Fruit fly (Drosophila melanogaster): ENCODE results near the gene Rpn5.
A peak's percentile ranks its signal among the peaks of the same experiment; 100 is the strongest.

Gene Rpn5

DNA sequence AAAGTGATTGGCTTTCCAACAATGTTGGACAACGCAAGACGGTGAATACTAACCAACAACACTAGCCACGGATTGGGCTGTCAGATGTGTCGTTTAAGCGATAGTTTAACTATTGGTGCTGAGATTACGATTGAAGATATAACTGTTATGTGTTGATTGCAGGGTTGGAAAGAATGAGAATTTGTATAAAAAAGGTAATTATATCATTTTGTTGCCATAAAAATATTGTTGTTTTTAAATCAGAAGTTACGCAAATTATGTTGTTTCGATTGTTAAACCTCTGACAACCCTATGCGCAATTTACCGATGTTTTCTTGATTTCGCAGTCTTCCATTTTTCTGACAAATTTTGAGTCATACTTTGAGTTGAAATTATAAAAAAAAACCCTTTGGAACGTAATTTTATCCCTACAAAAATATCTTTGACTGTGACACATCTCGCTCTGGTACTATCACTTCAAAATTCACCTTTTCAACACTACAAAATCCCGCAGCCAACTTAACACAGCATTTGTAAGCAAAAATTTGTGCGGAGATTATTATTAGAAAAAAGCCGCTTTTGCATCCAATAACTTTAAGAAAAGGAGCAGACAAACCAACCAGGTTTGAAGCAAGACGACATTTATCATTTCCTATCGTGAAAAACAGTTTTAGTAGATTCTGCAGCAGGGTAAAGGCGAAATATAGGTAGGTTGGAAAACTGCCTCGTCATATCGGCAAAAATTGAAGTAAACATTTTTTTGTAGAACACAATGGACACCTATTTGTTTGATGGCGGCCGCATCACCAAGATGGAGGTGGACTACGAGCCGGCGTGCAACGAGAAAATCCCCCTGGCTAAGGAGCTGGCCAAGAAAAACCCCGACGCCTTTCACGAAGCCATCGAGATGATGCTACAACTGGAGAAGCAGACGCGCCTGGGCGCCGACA lies at the start of gene Rpn5, which contains the start of gene Hat1 (continued):
- TF ChIP-seq klu (GFP tag; IDR thresholded peaks at IDR 0.05) (peak; percentile 74; the same call in 1 of the 2 replicates), CG31224 (GFP tag; IDR thresholded peaks at IDR 0.05) (peak; percentile 58), tgo (GFP tag; IDR thresholded peaks at IDR 0.05) (peak; percentile 70), gt (GFP tag; IDR thresholded peaks at IDR 0.05) (no peak), CG4617 (GFP tag; optimal IDR thresholded peaks at IDR 0.05; ENCODE audit: borderline replicate concordance) (peak; percentile 76), CG12236 (GFP tag; optimal IDR thresholded peaks at IDR 0.05) (peak; percentile 69), CG14667 (GFP tag; IDR thresholded peaks at IDR 0.05) (peak; percentile 33; the same call in 1 of the 2 replicates)

DNA sequence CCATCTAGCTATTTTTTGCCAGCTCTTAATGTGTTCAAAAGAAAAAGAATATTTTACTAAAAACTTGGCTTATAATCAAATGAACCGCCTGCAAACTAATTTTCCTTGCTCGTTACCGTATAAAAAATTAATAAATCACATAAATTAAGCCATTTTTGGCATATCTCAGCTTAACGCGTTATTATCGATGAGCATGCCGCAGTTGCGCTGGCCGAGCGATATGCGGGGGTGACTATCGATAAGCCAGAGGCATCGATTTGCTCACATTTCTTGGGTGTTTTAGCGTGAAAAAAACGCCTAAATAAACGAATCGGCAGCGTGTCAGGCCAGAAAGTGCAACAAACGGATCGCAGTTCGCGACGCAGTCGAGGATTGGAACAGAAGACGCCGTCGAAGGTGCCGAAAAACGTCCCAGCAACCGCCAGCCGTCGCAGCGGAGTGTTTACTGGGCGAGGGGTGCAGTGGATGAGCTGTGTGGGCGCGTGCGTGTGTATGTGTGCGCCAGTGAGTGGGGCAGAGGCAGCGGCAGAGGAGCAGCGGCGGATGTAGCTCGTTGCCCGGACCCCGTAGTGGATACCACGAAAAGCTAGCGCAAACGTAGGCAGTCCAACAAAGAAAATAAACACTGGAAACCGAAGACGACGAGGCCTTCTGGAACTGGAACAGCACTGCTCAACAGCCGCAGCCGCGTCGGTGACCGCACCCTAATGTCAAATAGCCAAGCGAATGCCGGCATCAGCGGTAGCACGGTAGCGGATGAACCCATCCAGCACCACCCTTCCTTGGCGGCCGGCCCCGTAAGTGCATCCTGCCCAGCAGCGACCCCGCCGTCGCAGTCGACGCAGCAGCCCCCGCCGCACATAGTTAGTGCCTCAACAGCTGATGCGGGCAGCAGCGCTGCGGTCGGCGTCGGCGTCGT lies 46.8 kb upstream of the Rpn5 start, which contains the start of the genes Sym and Madm:
Sym (minus strand) TSS at position 199 of the 919 bp plus-strand sequence.
Madm (plus strand) TSS at position 233 of the 919 bp plus-strand sequence.
- TF ChIP-seq CG2199 (GFP tag; IDR thresholded peaks at IDR 0.05) (no peak), gro (GFP tag; optimal IDR thresholded peaks at IDR 0.05) (peak; percentile 63), jumu (GFP tag; optimal IDR thresholded peaks at IDR 0.05) (peak; percentile 22), Dad (GFP tag; optimal IDR thresholded peaks at IDR 0.05) (peak; percentile 13), gcm (GFP tag; optimal IDR thresholded peaks at IDR 0.05) (peak; percentile 21), Dfd (GFP tag; optimal IDR thresholded peaks at IDR 0.05) (no peak), Adf1 (GFP tag; IDR thresholded peaks at IDR 0.05) (peak; percentile 96), CG8924 (tag; optimal IDR thresholded peaks at IDR 0.05) (peak; percentile 44), CG11560 (tag; IDR thresholded peaks at IDR 0.05) (no peak), Doc3 (GFP tag; IDR thresholded peaks at IDR 0.05; ENCODE audit: partially characterized antibody) (peak; percentile 83), CG14710 (tag; optimal IDR thresholded peaks at IDR 0.05) (peak; percentile 68), CG7839 (tag; optimal IDR thresholded peaks at IDR 0.05) (no peak), nerfin-2 (GFP tag; IDR thresholded peaks at IDR 0.05; ENCODE audit: partially characterized antibody) (peak; percentile 74), CG12104 (GFP tag; optimal IDR thresholded peaks at IDR 0.05) (no peak), pzg (GFP tag; optimal IDR thresholded peaks at IDR 0.05) (peak; percentile 66), hb (GFP tag; IDR thresholded peaks at IDR 0.05; ENCODE audit: partially characterized antibody) (peak; percentile 88), HLHmδ (GFP tag; optimal IDR thresholded peaks at IDR 0.05) (no peak), MBD-R2 (GFP tag; IDR thresholded peaks at IDR 0.05) (peak; percentile 58; the same call in 1 of the 2 replicates), CG12391 (tag; optimal IDR thresholded peaks at IDR 0.05) (peak; percentile 55), sna (GFP tag; IDR thresholded peaks at IDR 0.05; ENCODE audit: partially characterized antibody) (peak; percentile 87), CG4820 (GFP tag; optimal IDR thresholded peaks at IDR 0.05) (no peak), tll (GFP tag; optimal IDR thresholded peaks at IDR 0.05) (peak in 1 of 2 experiments; percentile 39), pfk (GFP tag; optimal IDR thresholded peaks at IDR 0.05) (no peak), CG6791 (GFP tag; IDR thresholded peaks at IDR 0.05; ENCODE audit: partially characterized antibody) (peak; percentile 64), tx (GFP tag; optimal IDR thresholded peaks at IDR 0.05) (peak; percentile 31), CG6175 (GFP tag; IDR thresholded peaks at IDR 0.05) (no peak), CG4360 (GFP tag; IDR thresholded peaks at IDR 0.05) (no peak), CG30020 (tag; optimal IDR thresholded peaks at IDR 0.05) (peak; percentile 71), Ptx1 (GFP tag; IDR thresholded peaks at IDR 0.05) (peak; percentile 40), shn (GFP tag; optimal IDR thresholded peaks at IDR 0.05) (peak; percentile 19), aop (GFP tag; IDR thresholded peaks at IDR 0.05) (no peak), Hey (tag; optimal IDR thresholded peaks at IDR 0.05) (no peak), Max (GFP tag; optimal IDR thresholded peaks at IDR 0.05) (peak; percentile 70), H15 (GFP tag; IDR thresholded peaks at IDR 0.05) (no peak; the same call in 2 of the 3 replicates), CG17359 (tag; optimal IDR thresholded peaks at IDR 0.05) (no peak), Rfx (GFP tag; IDR thresholded peaks at IDR 0.05) (peak; percentile 48; the same call in 1 of the 2 replicates), pum (GFP tag; optimal IDR thresholded peaks at IDR 0.05) (peak; percentile 60), CG3995 (GFP tag; optimal IDR thresholded peaks at IDR 0.05) (peak; percentile 61)

Data from whole organism, embryonic.